Fruit fly (Drosophila melanogaster) whole organism: ENCODE data around the gene CG10254.

Experiments used
- CG8478 ChIP-seq: fragments of >200 bp; optimal IDR thresholded peaks from 2 replicates; lab custom pipeline; 2018; ENCODE audit warnings: inconsistent platforms
- Dll ChIP-seq: fragments of >200 bp; optimal IDR thresholded peaks from 2 replicates; lab custom pipeline; 2017
- EcR ChIP-seq, 2 experiments: fragments of >200 bp; optimal IDR thresholded peaks; 2 replicates each; lab custom pipeline; 2017; ENCODE audit warnings: missing biosample characterization in 2 of 2, missing genetic modification characterization in 2 of 2, missing genetic modification reagents in 2 of 2
- pan ChIP-seq: fragments of >200 bp; optimal IDR thresholded peaks from 2 replicates; lab custom pipeline; 2017
- psq ChIP-seq: fragments of >200 bp; optimal IDR thresholded peaks from 2 replicates; lab custom pipeline; 2017
- usp ChIP-seq: fragments of >200 bp; optimal IDR thresholded peaks from 2 replicates; lab custom pipeline; 2017; ENCODE audit warnings: missing biosample characterization, missing genetic modification characterization, mixed read lengths

Gene CG10254

dm6 chr3R:23666672-23667211 lies 28.0 kb downstream of the CG10254 start:
- TF ChIP-seq psq (lab: Kevin White, UChicago) (no peak), pan (no peak), Dll (lab: Kevin White, UChicago) (no peak), usp (GFP tag; lab: Kevin White, UChicago) (no peak), EcR (GFP tag; optimal IDR thresholded peaks at IDR 0.05; lab: Kevin White, UChicago) (no peak), CG8478 (lab: Kevin White, UChicago) (no peak)

DNA sequence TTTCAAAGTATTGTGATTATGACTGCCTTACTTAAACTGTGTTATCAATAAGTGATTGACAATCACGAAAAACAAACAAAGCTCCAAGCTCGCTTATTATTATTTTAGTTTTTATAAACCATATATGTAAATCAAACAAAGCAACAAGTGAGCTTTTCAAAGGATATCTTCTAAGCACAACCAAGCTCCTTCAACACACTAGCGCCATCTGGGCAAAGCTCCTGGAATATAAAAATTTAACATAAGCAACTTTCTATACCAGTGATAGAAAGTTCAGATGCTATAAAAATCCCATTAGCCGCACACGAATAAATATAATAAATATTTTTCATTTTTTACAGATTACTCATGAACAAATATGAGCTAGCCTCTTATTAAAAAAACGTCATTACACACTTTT lies 30.3 kb downstream of the CG10254 start:
- TF ChIP-seq usp (GFP tag; lab: Kevin White, UChicago) = no peak
- no peak for TF ChIP-seq EcR (GFP tag; optimal IDR thresholded peaks at IDR 0.05; lab: Kevin White, UChicago)
- no peak for TF ChIP-seq CG8478 (lab: Kevin White, UChicago)
- no peak for TF ChIP-seq Dll (lab: Kevin White, UChicago)
- no peak for TF ChIP-seq pan

- TF ChIP-seq psq (lab: Kevin White, UChicago) (no peak), pan (no peak), Dll (lab: Kevin White, UChicago) (no peak), usp (GFP tag; lab: Kevin White, UChicago) (no peak), CG8478 (lab: Kevin White, UChicago) (no peak), EcR (GFP tag; optimal IDR thresholded peaks at IDR 0.05; lab: Kevin White, UChicago) (no peak)
These were observed 32.0 kb downstream of the CG10254 start for dm6 chr3R:23662782-23663181.

DNA sequence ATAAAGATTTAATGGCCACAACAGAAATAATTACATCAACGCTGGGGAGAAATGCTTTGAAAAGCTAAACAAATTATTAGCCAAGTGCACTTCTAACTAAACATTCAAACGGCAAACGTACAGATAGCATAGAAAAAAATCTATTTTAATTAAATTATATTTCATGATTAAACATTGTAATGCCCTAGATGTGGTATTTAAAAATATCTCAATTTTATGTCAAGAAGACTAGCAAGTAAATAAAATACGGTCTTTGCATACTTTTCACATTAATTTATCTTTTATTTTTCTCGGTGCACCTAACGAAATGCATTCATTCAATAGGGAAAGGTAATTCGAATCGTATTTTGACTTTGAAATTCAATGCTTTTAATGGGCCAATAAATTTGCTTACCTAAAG lies 35.2 kb downstream of the CG10254 start:
- TF ChIP-seq EcR (GFP tag; optimal IDR thresholded peaks at IDR 0.05; lab: Kevin White, UChicago) (no peak), pan (no peak), Dll (lab: Kevin White, UChicago) (no peak), psq (lab: Kevin White, UChicago) (no peak), CG8478 (lab: Kevin White, UChicago) (no peak), usp (GFP tag; lab: Kevin White, UChicago) (no peak)

DNA sequence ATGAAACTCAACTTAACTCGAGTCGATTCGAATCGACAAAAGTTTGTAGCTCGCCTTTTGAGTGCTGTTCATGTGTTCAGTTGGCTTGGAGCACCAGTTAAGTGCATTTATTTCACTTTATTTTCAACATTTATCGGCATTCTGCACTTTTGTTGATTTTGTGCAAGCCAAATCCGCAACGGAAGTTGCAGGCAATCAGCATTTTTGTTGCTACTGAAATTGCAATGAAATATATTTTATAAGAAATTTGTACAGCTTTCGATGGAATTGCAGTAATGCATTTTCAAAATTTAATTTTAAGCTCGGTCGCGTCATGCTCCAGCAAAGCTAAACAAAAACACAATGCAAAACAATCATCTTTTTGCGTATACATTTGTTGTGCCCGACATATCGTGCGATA lies 35.8 kb downstream of the CG10254 start:
- TF ChIP-seq psq (lab: Kevin White, UChicago) (no peak), CG8478 (lab: Kevin White, UChicago) (no peak), usp (GFP tag; lab: Kevin White, UChicago) (no peak)

dm6 chr3R:23657357-23658318 lies 37.1 kb downstream of the CG10254 start:
- TF ChIP-seq usp (GFP tag; lab: Kevin White, UChicago) (no peak), EcR (GFP tag; optimal IDR thresholded peaks at IDR 0.05; lab: Kevin White, UChicago) (no peak), Dll (lab: Kevin White, UChicago) (no peak), pan (no peak), CG8478 (lab: Kevin White, UChicago) (no peak), psq (lab: Kevin White, UChicago) (no peak)

- TF ChIP-seq Dll (lab: Kevin White, UChicago) (no peak), pan (no peak), CG8478 (lab: Kevin White, UChicago) (no peak), EcR (GFP tag; optimal IDR thresholded peaks at IDR 0.05; lab: Kevin White, UChicago) (no peak), psq (lab: Kevin White, UChicago) (no peak), usp (GFP tag; lab: Kevin White, UChicago) (no peak)
These were observed 39.3 kb downstream of the CG10254 start for dm6 chr3R:23655501-23655900.

DNA sequence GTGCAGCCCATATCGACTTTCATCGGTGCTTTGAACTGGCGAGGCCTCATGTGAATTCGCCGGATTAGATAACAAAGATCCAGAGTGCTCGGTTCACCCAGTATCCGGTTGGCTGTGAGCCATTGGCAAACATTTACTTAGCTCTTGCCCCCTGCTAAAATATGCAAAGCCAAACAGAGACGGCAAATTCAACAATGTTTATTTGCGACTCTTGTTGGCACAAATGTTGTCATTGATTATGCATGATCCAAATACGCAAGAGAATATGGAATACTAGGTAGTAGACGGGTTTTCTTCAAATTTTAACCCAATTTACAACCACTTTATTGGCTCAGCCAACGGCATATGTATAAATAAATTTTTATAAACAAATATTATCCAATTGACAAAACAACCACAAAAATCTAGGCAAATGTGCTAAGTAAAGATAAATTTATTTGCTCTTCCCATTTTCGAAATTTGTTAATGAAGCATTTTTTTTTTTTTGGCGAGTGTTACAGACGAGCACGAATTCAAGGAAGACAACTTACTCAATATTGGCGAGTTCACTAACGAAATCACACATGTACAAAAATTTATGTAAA lies 42.2 kb downstream of the CG10254 start:
- TF ChIP-seq CG8478 (lab: Kevin White, UChicago) = no peak
- no peak for TF ChIP-seq pan
- no peak for TF ChIP-seq EcR (GFP tag; optimal IDR thresholded peaks at IDR 0.05; lab: Kevin White, UChicago)
- TF ChIP-seq usp (GFP tag; lab: Kevin White, UChicago) = no peak
- TF ChIP-seq Dll (lab: Kevin White, UChicago) = no peak
- no peak for TF ChIP-seq psq (lab: Kevin White, UChicago)

- no peak for TF ChIP-seq pan
- no peak for TF ChIP-seq psq (lab: Kevin White, UChicago)
- TF ChIP-seq CG8478 (lab: Kevin White, UChicago) = no peak
- no peak for TF ChIP-seq Dll (lab: Kevin White, UChicago)
- TF ChIP-seq usp (GFP tag; lab: Kevin White, UChicago) = no peak
- TF ChIP-seq EcR (GFP tag; optimal IDR thresholded peaks at IDR 0.05; lab: Kevin White, UChicago) = no peak
These were observed 45.0 kb downstream of the CG10254 start for dm6 chr3R:23649831-23650230.

dm6 chr3R:23646183-23646582 lies 48.6 kb downstream of the CG10254 start:
- TF ChIP-seq usp (GFP tag; lab: Kevin White, UChicago) (no peak), Dll (lab: Kevin White, UChicago) (no peak), EcR (GFP tag; optimal IDR thresholded peaks at IDR 0.05; lab: Kevin White, UChicago) (no peak), pan (no peak), psq (lab: Kevin White, UChicago) (no peak), CG8478 (lab: Kevin White, UChicago) (no peak)

dm6 chr3R:23642836-23643235 lies 51.9 kb downstream of the CG10254 start:
- TF ChIP-seq Dll (lab: Kevin White, UChicago) (no peak), pan (no peak), CG8478 (lab: Kevin White, UChicago) (no peak), usp (GFP tag; lab: Kevin White, UChicago) (no peak), psq (lab: Kevin White, UChicago) (no peak), EcR (GFP tag; optimal IDR thresholded peaks at IDR 0.05; lab: Kevin White, UChicago) (no peak)
